Worm (Caenorhabditis elegans) whole organism, L2 larva: Measurements from ENCODE around the gene saeg-1.

Experiments used
- F13H6.1 ChIP-seq: sonication (generic microtip); optimal IDR thresholded peaks from 2 replicates; lab custom pipeline; 2016; ENCODE audit warnings: missing genetic modification characterization, missing compliant biosample characterization
- ZK546.5 ChIP-seq: sonication (generic microtip); optimal IDR thresholded peaks from 2 replicates; lab custom pipeline; 2017; ENCODE audit warnings: missing biosample characterization, missing genetic modification characterization
- alr-1 ChIP-seq: fragments of 150-350 bp; optimal IDR thresholded peaks from 2 replicates; lab custom pipeline; 2014; ENCODE audit warnings: missing biosample characterization, missing genetic modification characterization
- aly-2 ChIP-seq: fragments of 150-350 bp; optimal IDR thresholded peaks from 2 replicates; lab custom pipeline; 2014; ENCODE audit warnings: missing biosample characterization, missing genetic modification characterization
- ama-1 ChIP-seq: fragments of 150-350 bp; optimal IDR thresholded peaks from 2 replicates; lab custom pipeline; 2018; ENCODE audit warnings: inconsistent platforms
- blmp-1 ChIP-seq: sonication (generic microtip); optimal IDR thresholded peaks from 2 replicates; lab custom pipeline; 2017; ENCODE audit warnings: missing genetic modification characterization, mild to moderate bottlenecking, missing compliant biosample characterization, antibody characterized with exemption, moderate library complexity; ENCODE audit not compliant: insufficient read depth
- ceh-16 ChIP-seq: fragments of 150-350 bp; optimal IDR thresholded peaks from 2 replicates; lab custom pipeline; 2014; ENCODE audit warnings: missing biosample characterization, missing genetic modification characterization
- ceh-82 ChIP-seq: fragments of 150-350 bp; optimal IDR thresholded peaks from 2 replicates; lab custom pipeline; 2014; ENCODE audit warnings: missing biosample characterization, missing genetic modification characterization
- dmd-4 ChIP-seq: sonication (generic microtip); optimal IDR thresholded peaks from 2 replicates; lab custom pipeline; 2017; ENCODE audit warnings: missing biosample characterization, missing genetic modification characterization
- egl-27 ChIP-seq: sonication (generic microtip); optimal IDR thresholded peaks from 3 replicates; lab custom pipeline; 2017; ENCODE audit warnings: missing biosample characterization, missing genetic modification reagents, missing genetic modification characterization
- elt-1 ChIP-seq: fragments of 150-350 bp; optimal IDR thresholded peaks from 2 replicates; lab custom pipeline; 2014; ENCODE audit warnings: missing biosample characterization, missing genetic modification characterization
- elt-3 ChIP-seq: sonication (generic microtip); optimal IDR thresholded peaks from 2 replicates; lab custom pipeline; 2017; ENCODE audit warnings: missing biosample characterization, missing genetic modification characterization
- fos-1 ChIP-seq: fragments of 150-350 bp; optimal IDR thresholded peaks from 2 replicates; lab custom pipeline; 2014; ENCODE audit warnings: missing biosample characterization, missing genetic modification characterization
- gmeb-1 ChIP-seq: fragments of 150-350 bp; optimal IDR thresholded peaks from 2 replicates; lab custom pipeline; 2014; ENCODE audit warnings: missing biosample characterization, missing genetic modification characterization
- lin-11 ChIP-seq: fragments of 150-350 bp; sonication (generic microtip); optimal IDR thresholded peaks from 2 replicates; lab custom pipeline; 2014; ENCODE audit warnings: missing biosample characterization, missing genetic modification characterization, inconsistent platforms, mixed read lengths
- lin-13 ChIP-seq: fragments of 150-350 bp; optimal IDR thresholded peaks from 2 replicates; lab custom pipeline; 2014; ENCODE audit warnings: missing biosample characterization, missing genetic modification reagents, missing genetic modification characterization
- lin-39 ChIP-seq: fragments of 150-350 bp; optimal IDR thresholded peaks from 2 replicates; lab custom pipeline; 2014; ENCODE audit warnings: missing biosample characterization, missing genetic modification reagents, missing genetic modification characterization
- lsy-2 ChIP-seq, 2 experiments: fragments of 150-350 bp in 1 of 2; sonication (generic microtip) in 1 of 2; optimal IDR thresholded peaks; 2 replicates each; lab custom pipeline; 2014 to 2017; ENCODE audit warnings: missing biosample characterization in 2 of 2, missing genetic modification characterization in 2 of 2
- mab-5 ChIP-seq: fragments of 150-350 bp; optimal IDR thresholded peaks from 2 replicates; lab custom pipeline; 2014; ENCODE audit warnings: missing biosample characterization, missing genetic modification characterization
- mbf-1 ChIP-seq: sonication (generic microtip); optimal IDR thresholded peaks from 2 replicates; lab custom pipeline; 2017; ENCODE audit warnings: missing biosample characterization, missing genetic modification characterization
- mdl-1 ChIP-seq, 2 experiments: fragments of 150-350 bp in 1 of 2; sonication (generic microtip) in 1 of 2; optimal IDR thresholded peaks; 2 replicates each; lab custom pipeline; 2017; ENCODE audit warnings: missing biosample characterization in 2 of 2, missing genetic modification characterization in 2 of 2
- nhr-10 ChIP-seq: sonication (generic microtip); optimal IDR thresholded peaks from 2 replicates; lab custom pipeline; 2017; ENCODE audit warnings: missing biosample characterization, missing genetic modification characterization
- nhr-11 ChIP-seq: fragments of 150-350 bp; optimal IDR thresholded peaks from 2 replicates; lab custom pipeline; 2014; ENCODE audit warnings: missing biosample characterization, missing genetic modification characterization
- nhr-129 ChIP-seq: fragments of 150-350 bp; optimal IDR thresholded peaks from 2 replicates; lab custom pipeline; 2014; ENCODE audit warnings: missing biosample characterization, missing genetic modification characterization
- nhr-21 ChIP-seq: fragments of 150-350 bp; optimal IDR thresholded peaks from 2 replicates; lab custom pipeline; 2014; ENCODE audit warnings: missing biosample characterization, missing genetic modification characterization
- nhr-23 ChIP-seq: fragments of 150-350 bp; optimal IDR thresholded peaks from 2 replicates; lab custom pipeline; 2014; ENCODE audit warnings: missing biosample characterization, missing genetic modification reagents, missing genetic modification characterization
- nhr-237 ChIP-seq: fragments of 150-350 bp; optimal IDR thresholded peaks from 2 replicates; lab custom pipeline; 2014; ENCODE audit warnings: missing biosample characterization, missing genetic modification characterization
- nhr-25 ChIP-seq: fragments of 150-350 bp; sonication (generic microtip); optimal IDR thresholded peaks from 3 replicates; lab custom pipeline; 2014; ENCODE audit warnings: missing biosample characterization, missing genetic modification characterization
- nhr-77 ChIP-seq: fragments of 150-350 bp; optimal IDR thresholded peaks from 2 replicates; lab custom pipeline; 2014; ENCODE audit warnings: missing biosample characterization, missing genetic modification characterization
- peb-1 ChIP-seq: fragments of 150-350 bp; optimal IDR thresholded peaks from 2 replicates; lab custom pipeline; 2014; ENCODE audit warnings: missing biosample characterization, missing genetic modification characterization
- sem-4 ChIP-seq: fragments of 150-350 bp; optimal IDR thresholded peaks from 2 replicates; lab custom pipeline; 2014; ENCODE audit warnings: missing biosample characterization, missing genetic modification reagents, missing genetic modification characterization
- skn-1 ChIP-seq: sonication (generic microtip); optimal IDR thresholded peaks from 2 replicates; lab custom pipeline; 2017; ENCODE audit warnings: missing biosample characterization, missing genetic modification characterization
- sma-9 ChIP-seq, 2 experiments: fragments of 150-350 bp in 1 of 2; sonication (generic microtip) in 1 of 2; optimal IDR thresholded peaks; 2 replicates each; lab custom pipeline; 2014 to 2016; ENCODE audit warnings: missing genetic modification characterization in 2 of 2, mild to moderate bottlenecking in 1 of 2, missing biosample characterization in 1 of 2, missing compliant biosample characterization in 1 of 2, missing genetic modification reagents in 1 of 2, moderate library complexity in 1 of 2
- ztf-1 ChIP-seq: fragments of 200-800 bp; sonication (Bioruptor generic); conservative IDR thresholded peaks from 2 replicates; pipeline ENCODE4 v1.3.6; 2022; ENCODE audit warnings: missing genetic modification characterization, missing compliant biosample characterization
- ztf-11 ChIP-seq: sonication (generic microtip); optimal IDR thresholded peaks from 2 replicates; lab custom pipeline; 2017; ENCODE audit warnings: missing biosample characterization, missing genetic modification characterization
- ztf-4 ChIP-seq: fragments of 150-350 bp; optimal IDR thresholded peaks from 2 replicates; lab custom pipeline; 2014; ENCODE audit warnings: missing biosample characterization, missing genetic modification characterization

saeg-1 gene

DNA sequence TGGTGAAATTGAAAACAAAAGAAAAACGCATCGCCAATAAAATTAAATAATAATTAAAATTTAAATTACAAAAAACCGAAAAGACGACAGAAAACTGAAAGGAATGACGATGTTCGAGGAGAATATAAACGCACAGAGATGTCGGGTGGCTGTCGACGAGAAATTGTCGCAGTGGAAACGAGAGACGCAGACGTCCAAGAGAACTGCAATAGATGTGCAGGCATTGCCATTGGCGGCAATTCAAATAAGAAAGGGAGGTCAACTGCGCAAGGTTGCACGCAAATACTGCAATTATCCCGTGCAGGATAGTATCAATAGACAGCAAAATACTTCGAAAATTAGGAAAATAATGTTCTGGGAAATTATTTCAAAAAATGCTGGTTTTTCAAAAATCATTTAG, 31.7 kb upstream of the saeg-1 start (continued):
- TF ChIP-seq sma-9 (GFP tag; optimal IDR thresholded peaks at IDR 0.05; lab: Kevin White, UChicago) = peak; percentile 100
- TF ChIP-seq sma-9 (tag; optimal IDR thresholded peaks at IDR 0.05; lab: Kevin White, UChicago) = no peak
- TF ChIP-seq nhr-23 (tag; lab: Kevin White, UChicago) = no peak
- TF ChIP-seq nhr-10 (tag; lab: Kevin White, UChicago) = peak; percentile 79
- TF ChIP-seq nhr-21 (tag; lab: Kevin White, UChicago) = peak; percentile 99
- TF ChIP-seq nhr-237 (tag; lab: Kevin White, UChicago) = peak; percentile 85
- peak; percentile 92 for TF ChIP-seq nhr-77 (tag; lab: Kevin White, UChicago)
- TF ChIP-seq lin-13 (GFP tag; lab: Kevin White, UChicago) = peak; percentile 98
- TF ChIP-seq mdl-1 (tag; optimal IDR thresholded peaks at IDR 0.05; lab: Kevin White, UChicago) = peak; percentile 74 to 90
- TF ChIP-seq dmd-4 (tag; lab: Kevin White, UChicago) = peak; percentile 58
- peak; percentile 93 for TF ChIP-seq ceh-82 (tag; lab: Kevin White, UChicago)
- peak; percentile 92 for TF ChIP-seq blmp-1 (tag; lab: Kevin White, UChicago)
- no peak for TF ChIP-seq ztf-1 (GFP tag; lab: Robert Waterston, UW)
- peak; percentile 95 to 98 for TF ChIP-seq lsy-2 (tag; optimal IDR thresholded peaks at IDR 0.05; lab: Kevin White, UChicago)
- TF ChIP-seq peb-1 = peak; percentile 40
- peak; percentile 100 for TF ChIP-seq ZK546.5 (tag; lab: Kevin White, UChicago)

DNA sequence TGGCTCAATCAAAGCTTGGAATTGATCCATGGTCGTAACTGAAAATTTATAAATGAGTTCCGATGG, 31.4 kb upstream of the saeg-1 start, which contains the start of gene sec-61.G:
sec-61.G (minus strand) TSS at position 38 of the 66 bp plus-strand sequence.
- TF ChIP-seq ama-1 (no peak), nhr-11 (tag; lab: Kevin White, UChicago) (no peak), nhr-23 (tag; lab: Kevin White, UChicago) (no peak), elt-1 (tag; lab: Kevin White, UChicago) (no peak), skn-1 (tag; lab: Kevin White, UChicago) (no peak)
- TF ChIP-seq, all 48 proteins: peak for 0

DNA sequence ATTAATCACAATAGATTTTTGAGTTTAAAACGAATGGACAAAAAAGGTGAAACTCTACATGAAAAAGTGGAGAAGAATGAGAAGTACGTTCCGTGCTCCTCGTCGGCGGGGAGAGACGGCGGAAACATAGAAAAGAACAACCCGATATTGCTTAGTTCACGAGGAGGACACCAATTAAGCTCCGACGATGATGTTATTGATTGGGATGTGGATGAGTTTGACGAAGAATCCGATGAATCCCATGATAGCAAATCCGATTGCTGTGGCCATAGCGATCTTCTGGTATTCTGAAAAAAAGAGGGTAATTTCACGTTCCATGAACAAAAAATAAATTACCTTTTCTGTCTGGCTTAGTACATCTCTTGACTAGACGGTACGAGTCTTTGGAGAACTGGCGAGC, 31.2 kb upstream of the saeg-1 start:
- TF ChIP-seq ztf-11 (tag; lab: Kevin White, UChicago) = no peak
- no peak for TF ChIP-seq nhr-23 (tag; lab: Kevin White, UChicago)
- TF ChIP-seq elt-3 (tag; lab: Kevin White, UChicago) = no peak
- no peak for TF ChIP-seq ztf-4 (tag; lab: Kevin White, UChicago)
- TF ChIP-seq egl-27 (tag; lab: Kevin White, UChicago) = no peak
- TF ChIP-seq mab-5 (tag; lab: Kevin White, UChicago) = no peak
- TF ChIP-seq ZK546.5 (tag; lab: Kevin White, UChicago) = no peak
- no peak for TF ChIP-seq lsy-2 (tag; optimal IDR thresholded peaks at IDR 0.05; lab: Kevin White, UChicago)
- no peak for TF ChIP-seq nhr-129 (tag; lab: Kevin White, UChicago)
- no peak for TF ChIP-seq dmd-4 (tag; lab: Kevin White, UChicago)
- no peak for TF ChIP-seq mbf-1
- TF ChIP-seq, all 48 proteins: peak for 0

DNA sequence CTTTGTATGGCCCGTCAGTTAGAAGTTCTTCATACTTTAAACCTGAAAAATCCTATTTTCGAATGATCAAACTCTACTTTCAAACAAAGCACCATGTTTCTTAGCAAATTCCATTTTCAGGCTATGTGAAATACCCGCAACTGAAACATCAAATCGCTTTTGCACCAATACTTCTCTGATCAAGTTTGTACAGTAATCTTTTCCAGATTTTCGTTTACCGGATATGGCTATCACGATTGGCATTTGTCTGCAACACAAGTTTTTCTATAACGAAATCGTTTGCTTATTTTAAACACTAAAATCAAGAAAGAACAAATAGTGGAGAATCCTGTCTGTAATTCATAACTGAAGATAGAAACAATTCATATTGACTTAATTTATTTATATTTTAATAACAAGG, 30.8 kb upstream of the saeg-1 start, which contains the start of gene F32D8.13:
F32D8.13 (minus strand) TSS at position 249 of the 400 bp plus-strand sequence.
- TF ChIP-seq lin-13 (GFP tag; lab: Kevin White, UChicago) (no peak), ama-1 (peak; percentile 56), F13H6.1 (tag; lab: Kevin White, UChicago) (no peak), nhr-129 (tag; lab: Kevin White, UChicago) (no peak), lin-39 (tag; lab: Kevin White, UChicago) (no peak), ceh-82 (tag; lab: Kevin White, UChicago) (no peak), lsy-2 (tag; optimal IDR thresholded peaks at IDR 0.05; lab: Kevin White, UChicago) (peak in 1 of 2 experiments; percentile 0), peb-1 (no peak), fos-1 (tag; lab: Kevin White, UChicago) (no peak), lin-11 (tag; lab: Kevin White, UChicago) (no peak), gmeb-1 (peak; percentile 0), sem-4 (no peak), aly-2 (no peak), nhr-25 (tag; lab: Kevin White, UChicago) (peak; percentile 17), ceh-16 (tag; lab: Kevin White, UChicago) (no peak), alr-1 (tag; lab: Kevin White, UChicago) (no peak), ZK546.5 (tag; lab: Kevin White, UChicago) (peak; percentile 10), elt-1 (tag; lab: Kevin White, UChicago) (no peak)
- TF ChIP-seq, all 48 proteins: peak for 5
